Worm (Caenorhabditis elegans) whole organism, L3 larva: ENCODE measurements around the gene mbr-1.

Experiments used
- fkh-10 ChIP-seq: sonication (generic microtip); optimal IDR thresholded peaks from 2 replicates; lab custom pipeline; 2017; ENCODE audit warnings: missing biosample characterization, missing genetic modification reagents, missing genetic modification characterization
- unc-39 ChIP-seq: sonication (generic microtip); optimal IDR thresholded peaks from 4 replicates; lab custom pipeline; 2017; ENCODE audit warnings: missing biosample characterization, missing genetic modification characterization

ce11 chrX:10704329-10704728 lies 17.5 kb downstream of the mbr-1 start:
- TF ChIP-seq unc-39 (tag; lab: Kevin White, UChicago) (no peak), fkh-10 (GFP tag; lab: Kevin White, UChicago) (no peak)
